Worm (Caenorhabditis elegans) whole organism, midembryonic: ENCODE measurements around the gene cyp-33C8.
A peak's percentile ranks its signal among the peaks of the same experiment; 100 is the strongest.

Experiments used
- T22C8.4 ChIP-seq: fragments of 200-800 bp; sonication (Bioruptor generic); IDR thresholded peaks from 2 replicates; pipeline ENCODE4 v1.3.6; 2022; ENCODE audit warnings: missing genetic modification characterization, missing compliant biosample characterization
- cog-1 ChIP-seq: sonication (generic microtip); optimal IDR thresholded peaks from 2 replicates; lab custom pipeline; 2016; ENCODE audit warnings: missing genetic modification characterization, missing compliant biosample characterization
- flt-1 ChIP-seq: fragments of 200-800 bp; sonication (Bioruptor generic); IDR thresholded peaks from 2 replicates; pipeline ENCODE4 v1.3.6; 2022; ENCODE audit warnings: missing genetic modification characterization, missing compliant biosample characterization
- klf-2 ChIP-seq: fragments of 200-800 bp; sonication (Bioruptor generic); conservative IDR thresholded peaks from 2 replicates; pipeline ENCODE4 v1.3.6; 2022; ENCODE audit warnings: missing genetic modification reagents, missing genetic modification characterization, missing compliant biosample characterization
- med-1 ChIP-seq: sonication (generic microtip); optimal IDR thresholded peaks from 2 replicates; lab custom pipeline; 2017; ENCODE audit warnings: missing genetic modification characterization, mild to moderate bottlenecking, missing compliant biosample characterization, antibody characterized with exemption, missing genetic modification reagents; ENCODE audit not compliant: insufficient read depth
- ref-1 ChIP-seq: fragments of 200-800 bp; sonication (Bioruptor generic); conservative IDR thresholded peaks from 2 replicates; pipeline ENCODE4 v1.3.6; 2022; ENCODE audit warnings: missing genetic modification reagents, missing genetic modification characterization, missing compliant biosample characterization
- tab-1 ChIP-seq: fragments of 200-800 bp; sonication (Bioruptor generic); IDR thresholded peaks from 2 replicates; pipeline ENCODE4 v1.3.6; 2022; ENCODE audit warnings: missing genetic modification characterization, missing compliant biosample characterization
- ztf-23 ChIP-seq: fragments of 200-800 bp; sonication (Bioruptor generic); IDR thresholded peaks from 2 replicates; pipeline ENCODE4 v1.3.6; 2022; ENCODE audit warnings: missing genetic modification reagents, missing genetic modification characterization, missing compliant biosample characterization
- ztf-29 ChIP-seq: fragments of 200-800 bp; sonication (Bioruptor generic); IDR thresholded peaks from 2 replicates; pipeline ENCODE4 v1.3.6; 2022; ENCODE audit warnings: missing genetic modification reagents, missing genetic modification characterization, missing compliant biosample characterization

cyp-33C8 gene

DNA sequence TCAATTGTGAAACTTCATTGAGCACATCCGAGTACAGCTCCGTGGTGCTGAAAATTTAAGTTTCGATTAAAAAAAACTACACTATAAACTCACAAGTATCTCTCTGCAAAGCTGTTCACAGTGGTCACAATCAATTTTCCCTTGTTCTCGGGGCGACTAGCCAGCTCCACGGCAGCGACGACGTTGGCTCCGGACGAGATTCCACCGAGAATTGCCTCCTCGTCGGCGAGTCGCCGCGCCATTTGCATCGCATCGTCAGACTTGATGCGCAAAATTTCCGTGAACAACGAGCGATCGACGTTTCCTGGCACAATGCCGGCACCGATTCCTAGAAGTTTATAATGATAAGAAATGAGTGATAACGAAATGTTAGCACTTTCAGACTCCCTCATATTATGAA, 28.7 kb downstream of the cyp-33C8 start:
- no peak for TF ChIP-seq tab-1 (GFP tag; lab: Robert Waterston, UW)
- no peak for TF ChIP-seq med-1
- TF ChIP-seq klf-2 (GFP tag; lab: Robert Waterston, UW) = no peak
- TF ChIP-seq ref-1 (GFP tag; lab: Robert Waterston, UW) = no peak
- TF ChIP-seq flt-1 = no peak
- TF ChIP-seq ztf-29 (GFP tag; lab: Robert Waterston, UW) = no peak
- TF ChIP-seq T22C8.4 (GFP tag; lab: Robert Waterston, UW) = no peak
- TF ChIP-seq ztf-23 (GFP tag; lab: Robert Waterston, UW) = no peak
- TF ChIP-seq cog-1 (tag; lab: Kevin White, UChicago) = no peak

DNA sequence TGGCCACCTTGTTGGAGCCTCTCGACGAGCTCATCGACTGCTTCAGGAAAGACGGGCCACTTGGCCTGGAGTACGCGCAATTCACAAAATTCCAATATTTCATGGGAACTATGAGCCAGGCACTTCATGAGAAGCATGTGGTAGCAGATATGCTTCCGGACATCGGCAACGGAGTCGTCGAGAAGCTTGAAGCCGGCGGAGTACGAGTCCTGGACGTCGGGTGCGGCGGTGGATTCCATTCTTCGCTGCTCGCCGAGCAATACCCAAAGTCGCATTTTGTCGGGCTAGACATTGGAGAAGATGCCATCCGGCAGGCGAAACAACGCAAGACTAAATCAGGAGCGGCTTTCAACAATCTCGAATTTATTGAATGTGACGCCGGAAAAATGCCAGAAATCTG, 29.7 kb downstream of the cyp-33C8 start:
- TF ChIP-seq flt-1 = no peak
- no peak for TF ChIP-seq tab-1 (GFP tag; lab: Robert Waterston, UW)
- no peak for TF ChIP-seq med-1
- TF ChIP-seq T22C8.4 (GFP tag; lab: Robert Waterston, UW) = no peak
- no peak for TF ChIP-seq ztf-29 (GFP tag; lab: Robert Waterston, UW)
- no peak for TF ChIP-seq ref-1 (GFP tag; lab: Robert Waterston, UW)
- no peak for TF ChIP-seq klf-2 (GFP tag; lab: Robert Waterston, UW)
- TF ChIP-seq cog-1 (tag; lab: Kevin White, UChicago) = no peak
- TF ChIP-seq ztf-23 (GFP tag; lab: Robert Waterston, UW) = no peak

DNA sequence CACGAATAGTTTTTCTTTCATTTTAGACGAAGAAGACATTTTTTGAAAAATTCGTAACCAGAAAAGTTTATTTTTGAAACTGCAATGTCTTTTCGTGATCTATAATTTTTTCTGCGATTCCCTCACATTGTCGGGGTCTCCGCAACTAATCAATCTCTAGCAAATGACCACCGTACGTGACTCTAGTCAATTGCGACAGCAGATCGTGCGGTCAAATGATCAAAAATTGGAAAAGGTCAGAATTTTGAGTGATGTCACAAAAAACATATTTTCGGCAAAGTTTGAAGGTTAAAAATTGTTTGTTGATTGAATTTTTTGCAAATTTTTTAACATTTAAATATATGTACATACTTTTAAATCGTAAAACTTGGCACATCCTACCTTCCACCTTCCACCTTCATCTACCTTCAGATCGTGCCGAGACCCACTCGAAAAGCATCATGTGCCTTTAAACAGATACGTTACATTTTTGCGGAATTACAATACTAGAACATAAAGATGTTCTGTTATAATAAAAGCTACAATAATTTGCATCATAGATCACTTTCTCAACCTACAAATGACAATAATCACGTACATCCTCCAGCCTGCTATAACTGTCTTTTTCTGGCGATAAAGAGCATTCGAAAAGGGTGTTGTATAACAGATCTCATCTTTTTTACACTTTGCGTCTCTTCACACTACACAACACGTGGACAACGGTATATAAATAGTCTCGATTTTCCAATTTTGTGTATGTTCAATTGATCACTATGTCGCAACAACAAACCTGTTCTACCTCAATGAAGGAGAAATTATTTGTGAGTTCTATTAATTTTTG, 31.7 kb downstream of the cyp-33C8 start, which contains the start of the genes R08E5.1 and rips-1:
TSS of gene R08E5.1 (minus strand) at position 82 of the 820 bp plus-strand sequence.
TSS of gene rips-1 (plus strand) at position 585 of the 820 bp plus-strand sequence.
- TF ChIP-seq tab-1 (GFP tag; lab: Robert Waterston, UW) (no peak), ref-1 (GFP tag; lab: Robert Waterston, UW) (no peak), flt-1 (no peak), klf-2 (GFP tag; lab: Robert Waterston, UW) (no peak), med-1 (no peak), cog-1 (tag; lab: Kevin White, UChicago) (no peak), T22C8.4 (GFP tag; lab: Robert Waterston, UW) (no peak), ztf-29 (GFP tag; lab: Robert Waterston, UW) (no peak), ztf-23 (GFP tag; lab: Robert Waterston, UW) (no peak)

DNA sequence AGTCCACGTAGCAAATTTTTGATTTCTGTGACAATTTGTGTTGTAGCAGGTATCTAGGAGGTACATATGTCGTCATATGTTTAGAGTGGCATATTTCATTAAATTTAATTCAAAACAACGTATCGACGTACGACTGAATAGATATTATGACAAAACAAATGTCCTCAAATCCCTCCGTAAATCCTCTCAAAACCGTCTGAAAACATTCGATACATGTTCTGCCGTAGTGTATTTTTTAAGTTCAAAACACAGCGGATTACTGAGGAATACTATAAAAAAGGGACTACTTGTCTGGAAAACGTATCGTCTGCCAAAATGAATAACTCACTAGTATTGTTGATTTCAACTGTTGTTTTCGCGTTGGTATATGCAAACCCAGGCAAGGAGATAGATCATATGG, 35.1 kb downstream of the cyp-33C8 start, which contains the start of gene R08E5.4:
TSS of gene R08E5.4 (plus strand) at position 301 of the 400 bp plus-strand sequence.
- no peak for TF ChIP-seq klf-2 (GFP tag; lab: Robert Waterston, UW)
- TF ChIP-seq ref-1 (GFP tag; lab: Robert Waterston, UW) = no peak
- TF ChIP-seq med-1 = no peak
- TF ChIP-seq flt-1 = no peak
- TF ChIP-seq T22C8.4 (GFP tag; lab: Robert Waterston, UW) = no peak
- no peak for TF ChIP-seq ztf-29 (GFP tag; lab: Robert Waterston, UW)
- no peak for TF ChIP-seq cog-1 (tag; lab: Kevin White, UChicago)
- TF ChIP-seq tab-1 (GFP tag; lab: Robert Waterston, UW) = no peak
- no peak for TF ChIP-seq ztf-23 (GFP tag; lab: Robert Waterston, UW)

DNA sequence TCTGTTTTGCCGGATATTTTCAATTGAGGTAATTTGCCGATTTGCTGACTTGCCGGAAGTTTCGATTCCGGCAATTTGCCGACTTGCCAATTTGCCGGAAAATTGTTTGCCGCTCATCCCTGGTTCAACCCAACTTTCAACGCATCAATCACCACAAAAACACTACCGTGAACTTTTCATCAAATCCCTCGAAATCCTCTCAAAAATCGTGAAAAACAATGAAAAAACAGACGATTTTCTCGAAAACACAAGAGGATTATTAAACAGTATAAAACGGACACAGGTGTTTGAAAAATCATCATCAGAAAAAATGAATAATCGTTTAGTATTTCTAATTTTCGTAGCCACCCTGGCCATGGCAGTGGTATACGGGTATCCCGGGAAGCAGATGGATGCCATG, 36.4 kb downstream of the cyp-33C8 start, which contains the start of gene Y39H10A.1:
TSS of gene Y39H10A.1 (plus strand) at position 301 of the 400 bp plus-strand sequence.
- TF ChIP-seq T22C8.4 (GFP tag; lab: Robert Waterston, UW) (no peak), cog-1 (tag; lab: Kevin White, UChicago) (no peak), klf-2 (GFP tag; lab: Robert Waterston, UW) (no peak), ref-1 (GFP tag; lab: Robert Waterston, UW) (no peak), ztf-23 (GFP tag; lab: Robert Waterston, UW) (no peak), med-1 (no peak), ztf-29 (GFP tag; lab: Robert Waterston, UW) (no peak), flt-1 (no peak), tab-1 (GFP tag; lab: Robert Waterston, UW) (no peak)

DNA sequence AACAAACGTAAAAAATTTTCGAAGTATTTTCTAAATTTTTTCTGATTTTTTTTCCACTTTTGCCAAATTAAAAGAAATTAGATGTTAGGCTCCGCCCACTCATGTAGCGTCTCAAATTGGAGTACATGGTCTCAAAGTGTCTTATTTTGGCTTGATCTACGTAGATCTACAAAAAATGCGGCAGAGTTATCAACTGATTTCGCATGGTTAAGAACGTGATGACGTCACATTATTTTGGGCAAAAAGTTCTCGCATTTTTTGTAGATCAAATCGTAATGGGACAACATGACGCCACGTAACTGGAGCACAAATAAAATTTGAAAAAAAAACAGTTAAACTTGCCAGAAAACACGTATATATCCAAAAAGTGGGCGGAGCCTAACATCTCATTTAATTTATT, 41.5 kb downstream of the cyp-33C8 start:
- TF ChIP-seq ref-1 (GFP tag; lab: Robert Waterston, UW) = no peak
- no peak for TF ChIP-seq tab-1 (GFP tag; lab: Robert Waterston, UW)
- no peak for TF ChIP-seq ztf-29 (GFP tag; lab: Robert Waterston, UW)
- TF ChIP-seq cog-1 (tag; lab: Kevin White, UChicago) = no peak
- TF ChIP-seq klf-2 (GFP tag; lab: Robert Waterston, UW) = no peak
- TF ChIP-seq T22C8.4 (GFP tag; lab: Robert Waterston, UW) = no peak
- no peak for TF ChIP-seq med-1
- no peak for TF ChIP-seq flt-1
- TF ChIP-seq ztf-23 (GFP tag; lab: Robert Waterston, UW) = no peak

DNA sequence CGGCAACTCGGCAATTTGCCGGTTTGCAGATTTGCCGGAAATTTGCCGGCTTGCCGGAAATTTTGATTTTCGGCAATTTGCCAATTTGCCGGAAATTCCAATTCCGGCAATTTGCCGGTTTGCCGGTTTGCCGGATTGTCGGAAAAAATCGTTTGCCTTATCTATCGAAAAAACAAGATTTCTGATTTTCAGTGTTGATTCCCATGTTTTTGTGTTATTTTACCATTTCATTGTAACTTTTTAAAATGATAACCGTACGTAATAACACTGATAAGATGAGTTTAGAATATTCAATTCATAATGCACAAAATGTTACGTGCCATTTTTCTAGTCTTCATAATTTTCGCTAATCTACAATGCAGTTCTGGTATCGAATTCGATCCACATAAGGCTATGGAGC, 42.5 kb downstream of the cyp-33C8 start, which contains the start of gene oac-55:
TSS of gene oac-55 (plus strand) at position 301 of the 400 bp plus-strand sequence.
- TF ChIP-seq flt-1 = no peak
- TF ChIP-seq ref-1 (GFP tag; lab: Robert Waterston, UW) = no peak
- TF ChIP-seq tab-1 (GFP tag; lab: Robert Waterston, UW) = no peak
- no peak for TF ChIP-seq med-1
- TF ChIP-seq T22C8.4 (GFP tag; lab: Robert Waterston, UW) = no peak
- TF ChIP-seq ztf-29 (GFP tag; lab: Robert Waterston, UW) = no peak
- no peak for TF ChIP-seq klf-2 (GFP tag; lab: Robert Waterston, UW)
- TF ChIP-seq ztf-23 (GFP tag; lab: Robert Waterston, UW) = no peak
- TF ChIP-seq cog-1 (tag; lab: Kevin White, UChicago) = no peak

DNA sequence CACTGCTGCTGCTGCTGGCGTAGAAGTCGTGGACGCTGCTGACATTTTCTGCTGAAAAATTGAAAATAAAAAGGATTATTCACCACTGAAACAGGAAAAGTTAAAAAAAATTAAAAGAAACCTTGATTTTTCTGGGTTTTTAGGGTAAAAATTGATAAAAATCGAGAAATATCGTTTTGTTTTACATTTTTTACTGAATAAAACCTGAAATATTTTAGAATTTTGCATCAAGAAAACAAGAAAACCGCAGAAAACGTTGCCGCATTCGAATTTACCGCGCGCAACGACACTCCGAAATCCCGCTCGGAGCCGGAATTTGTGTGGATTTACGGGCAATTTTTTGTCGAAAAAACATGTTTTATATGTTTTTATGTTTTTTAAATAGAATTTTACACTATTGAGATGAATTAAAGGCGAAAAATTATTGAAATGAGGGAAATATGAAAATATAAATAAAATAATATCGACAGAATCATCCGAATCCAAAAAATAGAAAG, 43.9 kb downstream of the cyp-33C8 start, which contains the start of gene chk-1:
TSS of gene chk-1 (minus strand) at position 51 of the 497 bp plus-strand sequence.
- TF ChIP-seq klf-2 (GFP tag; lab: Robert Waterston, UW) = no peak
- TF ChIP-seq cog-1 (tag; lab: Kevin White, UChicago) = peak; percentile 38
- TF ChIP-seq T22C8.4 (GFP tag; lab: Robert Waterston, UW) = no peak
- no peak for TF ChIP-seq ref-1 (GFP tag; lab: Robert Waterston, UW)
- no peak for TF ChIP-seq ztf-29 (GFP tag; lab: Robert Waterston, UW)
- TF ChIP-seq tab-1 (GFP tag; lab: Robert Waterston, UW) = no peak
- no peak for TF ChIP-seq flt-1
- no peak for TF ChIP-seq med-1
- no peak for TF ChIP-seq ztf-23 (GFP tag; lab: Robert Waterston, UW)
